Worm (Caenorhabditis elegans): ENCODE measurements around the gene pitr-2.

The pitr-2 gene

ce11 chrV:9157597-9157996, 20.1 kb upstream of the pitr-2 start:
- TF ChIP-seq unc-62 (GFP tag; optimal IDR thresholded peaks at IDR 0.05) (no peak), lin-39 (tag; optimal IDR thresholded peaks at IDR 0.05) (no peak), jun-1 (tag; optimal IDR thresholded peaks at IDR 0.05) (no peak), ceh-63 (GFP tag; optimal IDR thresholded peaks at IDR 0.05) (no peak), fkh-8 (tag; optimal IDR thresholded peaks at IDR 0.05) (peak; percentile 24), nhr-47 (tag; optimal IDR thresholded peaks at IDR 0.05) (peak; percentile 41), fkh-10 (GFP tag; optimal IDR thresholded peaks at IDR 0.05) (peak; percentile 96), lin-14 (GFP tag; optimal IDR thresholded peaks at IDR 0.05) (peak; percentile 39), nhr-71 (tag; optimal IDR thresholded peaks at IDR 0.05) (peak; percentile 36)

ce11 chrV:9156679-9157078, 19.2 kb upstream of the pitr-2 start, which contains the start of gene B0222.15:
TSS of gene B0222.15 (minus strand) at chrV:9156779.
- TF ChIP-seq pag-3 (tag; optimal IDR thresholded peaks at IDR 0.05; ENCODE audit: borderline replicate concordance, insufficient read depth) (no peak), ceh-8 (GFP tag; optimal IDR thresholded peaks at IDR 0.05) (no peak), lin-35 (GFP tag; optimal IDR thresholded peaks at IDR 0.05) (no peak), zag-1 (tag; optimal IDR thresholded peaks at IDR 0.05) (no peak), nhr-47 (tag; optimal IDR thresholded peaks at IDR 0.05) (no peak), elt-2 (tag; optimal IDR thresholded peaks at IDR 0.05) (no peak), ztf-11 (tag; optimal IDR thresholded peaks at IDR 0.05) (no peak), ceh-63 (GFP tag; optimal IDR thresholded peaks at IDR 0.05) (no peak), nhr-71 (tag; optimal IDR thresholded peaks at IDR 0.05) (no peak), nhr-11 (tag; optimal IDR thresholded peaks at IDR 0.05) (no peak), nhr-19 (GFP tag; conservative IDR thresholded peaks at IDR 0.05) (no peak), jun-1 (tag; optimal IDR thresholded peaks at IDR 0.05) (no peak), fkh-10 (GFP tag; optimal IDR thresholded peaks at IDR 0.05) (no peak), isw-1 (GFP tag; IDR thresholded peaks at IDR 0.05) (no peak), aly-2 (tag; optimal IDR thresholded peaks at IDR 0.05) (no peak), sup-37 (GFP tag; optimal IDR thresholded peaks at IDR 0.05) (no peak), unc-30 (tag; optimal IDR thresholded peaks at IDR 0.05) (no peak), unc-130 (tag; optimal IDR thresholded peaks at IDR 0.05) (no peak)

DNA sequence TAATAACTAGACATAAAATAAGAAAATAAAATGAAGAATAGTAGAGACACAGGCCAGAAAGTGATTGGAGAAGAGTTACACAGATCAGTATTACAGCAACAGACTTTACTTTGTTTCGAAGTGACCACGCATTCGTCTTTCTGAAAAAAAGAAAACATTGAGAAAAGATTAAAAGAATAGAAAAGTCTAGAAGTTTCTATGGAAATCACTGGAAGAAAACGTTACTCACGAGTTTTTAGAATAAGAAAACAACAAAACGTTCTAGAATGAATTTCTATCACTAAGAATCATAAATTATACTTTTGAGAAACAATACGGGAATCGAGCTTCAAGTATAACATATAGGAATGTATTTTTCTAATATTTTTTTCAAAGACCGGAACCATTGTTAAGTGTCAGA, 18.1 kb upstream of the pitr-2 start:
- TF ChIP-seq mep-1 (tag; optimal IDR thresholded peaks at IDR 0.05) (no peak), fos-1 (tag; optimal IDR thresholded peaks at IDR 0.05) (no peak), blmp-1 (tag; optimal IDR thresholded peaks at IDR 0.05) (no peak), efl-1 (optimal IDR thresholded peaks at IDR 0.05) (no peak), efl-1 (GFP tag; optimal IDR thresholded peaks at IDR 0.05 in 1 of 2) (no peak)

DNA sequence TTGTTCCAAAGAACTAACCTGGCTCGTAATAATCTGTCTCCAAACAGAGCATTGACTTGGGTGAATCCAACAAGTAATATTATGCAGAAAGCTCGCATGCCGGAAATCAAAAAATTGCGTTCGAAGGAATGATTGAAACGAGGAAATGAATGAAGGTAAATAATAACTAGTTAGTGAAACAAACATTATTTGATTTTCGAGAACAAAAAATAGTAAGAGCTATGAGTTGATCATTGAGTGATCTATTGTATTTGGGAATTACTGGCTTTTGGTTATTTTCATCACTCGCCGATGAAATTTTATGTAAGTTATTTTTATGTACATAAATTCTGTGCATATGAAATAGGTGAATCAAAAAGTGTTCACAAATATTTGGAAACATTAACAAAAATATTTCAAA, 17.3 kb upstream of the pitr-2 start, which contains the start of gene B0222.5:
Gene B0222.5 (minus strand): TSS at position 101 of the 400 bp plus-strand sequence.
- TF ChIP-seq grh-1 (GFP tag; IDR thresholded peaks at IDR 0.05) (no peak), nhr-90 (tag; optimal IDR thresholded peaks at IDR 0.05; ENCODE audit: poor library complexity) (no peak), Y116A8C.19 (tag; optimal IDR thresholded peaks at IDR 0.05; ENCODE audit: borderline replicate concordance) (no peak), sox-4 (tag; optimal IDR thresholded peaks at IDR 0.05) (no peak), elt-2 (tag; optimal IDR thresholded peaks at IDR 0.05) (no peak), snu-23 (GFP tag; optimal IDR thresholded peaks at IDR 0.05) (no peak), fkh-10 (GFP tag; optimal IDR thresholded peaks at IDR 0.05) (no peak), mdl-1 (tag; optimal IDR thresholded peaks at IDR 0.05) (no peak), F16B12.6 (tag; optimal IDR thresholded peaks at IDR 0.05) (no peak), lin-14 (GFP tag; optimal IDR thresholded peaks at IDR 0.05) (no peak), unc-86 (tag; optimal IDR thresholded peaks at IDR 0.05) (no peak), fos-1 (tag; optimal IDR thresholded peaks at IDR 0.05) (no peak), mep-1 (tag; optimal IDR thresholded peaks at IDR 0.05) (no peak), lir-3 (tag; optimal IDR thresholded peaks at IDR 0.05; ENCODE audit: poor library complexity) (no peak), isw-1 (GFP tag; IDR thresholded peaks at IDR 0.05) (no peak), lin-15B (tag; optimal IDR thresholded peaks at IDR 0.05) (no peak), rnt-1 (tag; optimal IDR thresholded peaks at IDR 0.05) (no peak), vab-15 (tag; optimal IDR thresholded peaks at IDR 0.05) (no peak), egl-13 (tag; optimal IDR thresholded peaks at IDR 0.05) (no peak), C34B4.2 (tag; optimal IDR thresholded peaks at IDR 0.05) (no peak)
